Worm (Caenorhabditis elegans) whole organism, L1 larva: ENCODE results near the gene C03A3.9.

Experiments used
- C16A3.4 ChIP-seq: fragments of 150-350 bp; optimal IDR thresholded peaks from 2 replicates; lab custom pipeline; 2014; ENCODE audit warnings: missing biosample characterization, missing genetic modification characterization
- C34B4.2 ChIP-seq: sonication (generic microtip); optimal IDR thresholded peaks from 2 replicates; lab custom pipeline; 2017; ENCODE audit warnings: mild to moderate bottlenecking, missing genetic modification characterization, missing compliant biosample characterization
- aly-2 ChIP-seq: fragments of 150-350 bp; optimal IDR thresholded peaks from 2 replicates; lab custom pipeline; 2014; ENCODE audit warnings: missing biosample characterization, missing genetic modification characterization
- blmp-1 ChIP-seq: fragments of 150-350 bp; optimal IDR thresholded peaks from 2 replicates; lab custom pipeline; 2014; ENCODE audit warnings: missing biosample characterization, missing genetic modification characterization
- ceh-63 ChIP-seq: fragments of 200-800 bp; sonication (Bioruptor generic); optimal IDR thresholded peaks from 2 replicates; lab custom pipeline; 2018; ENCODE audit warnings: mild to moderate bottlenecking, missing genetic modification characterization, missing compliant biosample characterization
- ceh-8 ChIP-seq: fragments of 200-800 bp; sonication (Bioruptor generic); optimal IDR thresholded peaks from 2 replicates; lab custom pipeline; 2018; ENCODE audit warnings: mild to moderate bottlenecking, missing genetic modification characterization, moderate library complexity, missing compliant biosample characterization
- ceh-90 ChIP-seq: sonication (generic microtip); optimal IDR thresholded peaks from 2 replicates; lab custom pipeline; 2016; ENCODE audit warnings: missing genetic modification characterization, missing compliant biosample characterization
- dpl-1 ChIP-seq, 3 experiments: fragments of 150-350 bp in 2 of 3; sonication (generic microtip) in 1 of 3; optimal IDR thresholded peaks; 2 replicates each; lab custom pipeline; 2014 to 2017; ENCODE audit warnings: missing biosample characterization in 3 of 3, missing genetic modification characterization in 3 of 3, missing genetic modification reagents in 3 of 3
- dsc-1 ChIP-seq: sonication (generic microtip); optimal IDR thresholded peaks from 2 replicates; lab custom pipeline; 2016; ENCODE audit warnings: mild to moderate bottlenecking, missing genetic modification characterization, missing compliant biosample characterization
- efl-1 ChIP-seq, 4 experiments: fragments of 150-350 bp; optimal IDR thresholded peaks in 3 of 4; peaks in 1 of 4; 1 replicate in 1 of 4; 2 replicates in 3 of 4; lab custom pipeline; 2014; ENCODE audit warnings: missing biosample characterization in 2 of 4, missing genetic modification characterization in 2 of 4, missing genetic modification reagents in 2 of 4
- egl-27 ChIP-seq, 2 experiments: fragments of 150-350 bp in 1 of 2; sonication (generic microtip); optimal IDR thresholded peaks; 3 replicates each; lab custom pipeline; 2017 to 2018; ENCODE audit warnings: missing biosample characterization in 2 of 2, missing genetic modification characterization in 2 of 2, missing genetic modification reagents in 2 of 2
- elt-2 ChIP-seq: sonication (generic microtip); optimal IDR thresholded peaks from 2 replicates; lab custom pipeline; 2016; ENCODE audit warnings: missing genetic modification characterization, mild to moderate bottlenecking, inconsistent platforms, missing compliant biosample characterization, missing genetic modification reagents
- elt-3 ChIP-seq, 6 experiments: fragments of 150-350 bp in 1 of 6; sonication (generic microtip); optimal IDR thresholded peaks; 2 replicates each; lab custom pipeline; 2017 to 2018; ENCODE audit warnings: missing biosample characterization in 6 of 6, missing genetic modification characterization in 6 of 6, inconsistent platforms in 1 of 6
- ets-5 ChIP-seq: fragments of 200-800 bp; sonication (Bioruptor generic); IDR thresholded peaks from 2 replicates; pipeline ENCODE4 v1.3.6; 2022; ENCODE audit warnings: missing genetic modification characterization, missing compliant biosample characterization
- fkh-8 ChIP-seq: sonication (generic microtip); optimal IDR thresholded peaks from 2 replicates; lab custom pipeline; 2016; ENCODE audit warnings: mild to moderate bottlenecking, missing genetic modification characterization, missing compliant biosample characterization
- grh-1 ChIP-seq: fragments of 200-800 bp; sonication (Bioruptor generic); IDR thresholded peaks from 2 replicates; pipeline ENCODE4 v1.3.6; 2022; ENCODE audit warnings: missing genetic modification reagents, missing genetic modification characterization, missing compliant biosample characterization
- lin-14 ChIP-seq: fragments of 200-800 bp; sonication (Bioruptor generic); optimal IDR thresholded peaks from 2 replicates; lab custom pipeline; 2018; ENCODE audit warnings: mild to moderate bottlenecking, missing genetic modification characterization, moderate library complexity, missing compliant biosample characterization
- lin-15B ChIP-seq: fragments of 150-350 bp; sonication (generic microtip); optimal IDR thresholded peaks from 3 replicates; lab custom pipeline; 2014; ENCODE audit warnings: missing biosample characterization, missing genetic modification characterization
- lin-35 ChIP-seq, 2 experiments: fragments of 150-350 bp; optimal IDR thresholded peaks; 2 replicates each; lab custom pipeline; 2014; ENCODE audit warnings: missing biosample characterization in 2 of 2, missing genetic modification characterization in 2 of 2, missing genetic modification reagents in 2 of 2
- lin-39 ChIP-seq: fragments of 150-350 bp; optimal IDR thresholded peaks from 2 replicates; lab custom pipeline; 2014; ENCODE audit warnings: missing biosample characterization, missing genetic modification reagents, missing genetic modification characterization
- mdl-1 ChIP-seq, 2 experiments: fragments of 150-350 bp; optimal IDR thresholded peaks; 2 replicates each; lab custom pipeline; 2014 to 2017; ENCODE audit warnings: missing biosample characterization in 2 of 2, missing genetic modification characterization in 2 of 2, inconsistent platforms in 1 of 2
- mef-2 ChIP-seq: fragments of 150-350 bp; optimal IDR thresholded peaks from 2 replicates; lab custom pipeline; 2014; ENCODE audit warnings: missing biosample characterization, missing genetic modification characterization
- mep-1 ChIP-seq: fragments of 150-350 bp; optimal IDR thresholded peaks from 2 replicates; lab custom pipeline; 2014; ENCODE audit warnings: missing biosample characterization, missing genetic modification characterization
- nhr-20 ChIP-seq: sonication (generic microtip); optimal IDR thresholded peaks from 2 replicates; lab custom pipeline; 2016; ENCODE audit warnings: mild to moderate bottlenecking, missing genetic modification characterization, missing compliant biosample characterization
- nhr-28 ChIP-seq: fragments of 150-350 bp; optimal IDR thresholded peaks from 2 replicates; lab custom pipeline; 2014; ENCODE audit warnings: missing biosample characterization, missing genetic modification characterization
- nhr-47 ChIP-seq: sonication (generic microtip); optimal IDR thresholded peaks from 2 replicates; lab custom pipeline; 2016; ENCODE audit warnings: mild to moderate bottlenecking, missing genetic modification characterization, moderate library complexity, missing compliant biosample characterization
- nhr-84 ChIP-seq: sonication (generic microtip); optimal IDR thresholded peaks from 2 replicates; lab custom pipeline; 2017; ENCODE audit warnings: missing biosample characterization, missing genetic modification characterization
- nhr-85 ChIP-seq: sonication (generic microtip); peaks from one replicate; lab custom pipeline; 2016; ENCODE audit warnings: missing genetic modification characterization, inconsistent platforms, missing compliant biosample characterization
- snu-23 ChIP-seq: sonication (generic microtip); optimal IDR thresholded peaks from 2 replicates; lab custom pipeline; 2016; ENCODE audit warnings: missing genetic modification characterization, missing compliant biosample characterization
- sox-4 ChIP-seq: sonication (generic microtip); optimal IDR thresholded peaks from 2 replicates; lab custom pipeline; 2016; ENCODE audit warnings: missing genetic modification characterization, missing compliant biosample characterization
- unc-62 ChIP-seq: fragments of 150-350 bp; optimal IDR thresholded peaks from 2 replicates; lab custom pipeline; 2014; ENCODE audit warnings: missing biosample characterization, missing genetic modification reagents, missing genetic modification characterization
- unc-86 ChIP-seq: sonication (generic microtip); optimal IDR thresholded peaks from 2 replicates; lab custom pipeline; 2016; ENCODE audit warnings: missing genetic modification characterization, missing compliant biosample characterization
- unc-98 ChIP-seq: fragments of 200-800 bp; sonication (Bioruptor generic); IDR thresholded peaks from 2 replicates; pipeline ENCODE4 v1.3.6; 2022; ENCODE audit warnings: missing genetic modification characterization, missing compliant biosample characterization
- xbp-1 ChIP-seq: sonication (generic microtip); optimal IDR thresholded peaks from 2 replicates; lab custom pipeline; 2016; ENCODE audit warnings: missing genetic modification characterization, missing compliant biosample characterization
- zip-4 ChIP-seq: fragments of 200-800 bp; sonication (Bioruptor generic); optimal IDR thresholded peaks from 2 replicates; lab custom pipeline; 2018; ENCODE audit warnings: mild to moderate bottlenecking, missing genetic modification characterization, moderate library complexity, missing compliant biosample characterization
- ztf-11 ChIP-seq, 2 experiments: sonication (generic microtip); optimal IDR thresholded peaks; 2 replicates each; lab custom pipeline; 2016 to 2017; ENCODE audit warnings: missing genetic modification characterization in 2 of 2, missing biosample characterization in 1 of 2, missing compliant biosample characterization in 1 of 2
- ztf-4 ChIP-seq: fragments of 150-350 bp; optimal IDR thresholded peaks from 2 replicates; lab custom pipeline; 2014; ENCODE audit warnings: missing biosample characterization, missing genetic modification characterization

The C03A3.9 gene

ce11 chrX:11264715-11265114, 2.1 kb upstream of the C03A3.9 start (continued):
- no peak for TF ChIP-seq snu-23
- no peak for TF ChIP-seq C34B4.2
- TF ChIP-seq dpl-1 (GFP tag; optimal IDR thresholded peaks at IDR 0.05; lab: Kevin White, UChicago): no peak
- no peak for TF ChIP-seq unc-86
- TF ChIP-seq fkh-8 (tag; lab: Kevin White, UChicago): no peak
- TF ChIP-seq ceh-8 (GFP tag; lab: Kevin White, UChicago): no peak
- no peak for TF ChIP-seq ets-5 (GFP tag; lab: Robert Waterston, UW)
- peak; percentile 71 for TF ChIP-seq elt-2 (tag; lab: Kevin White, UChicago)
- no peak for TF ChIP-seq C16A3.4 (tag; lab: Kevin White, UChicago)
- TF ChIP-seq lin-35 (GFP tag; optimal IDR thresholded peaks at IDR 0.05; lab: Kevin White, UChicago): peak in 1 of 2 experiments; percentile 32

- no peak for TF ChIP-seq nhr-28 (tag; lab: Kevin White, UChicago)
- no peak for TF ChIP-seq C16A3.4 (tag; lab: Kevin White, UChicago)
- TF ChIP-seq nhr-47 (tag; lab: Kevin White, UChicago): no peak
- TF ChIP-seq ceh-90 (tag; lab: Kevin White, UChicago): no peak
- TF ChIP-seq zip-4 (GFP tag; lab: Kevin White, UChicago): no peak
- TF ChIP-seq sox-4 (tag; lab: Kevin White, UChicago): no peak
- TF ChIP-seq lin-14 (GFP tag; lab: Kevin White, UChicago): no peak
- no peak for TF ChIP-seq ztf-4 (tag; lab: Kevin White, UChicago)
- no peak for TF ChIP-seq ztf-11 (tag; optimal IDR thresholded peaks at IDR 0.05; lab: Kevin White, UChicago)
- no peak for TF ChIP-seq elt-2 (tag; lab: Kevin White, UChicago)
- no peak for TF ChIP-seq efl-1 (optimal IDR thresholded peaks at IDR 0.05; lab: Kevin White, UChicago)
- TF ChIP-seq efl-1 (GFP tag; optimal IDR thresholded peaks at IDR 0.05 in 1 of 2; lab: Kevin White, UChicago): no peak
- no peak for TF ChIP-seq unc-98 (GFP tag; lab: Robert Waterston, UW)
- no peak for TF ChIP-seq grh-1
- no peak for TF ChIP-seq xbp-1
- no peak for TF ChIP-seq blmp-1
- TF ChIP-seq lin-15B: no peak
- no peak for TF ChIP-seq dpl-1 (GFP tag; optimal IDR thresholded peaks at IDR 0.05; lab: Kevin White, UChicago)
Observed at ce11 chrX:11268970-11269369, 2.2 kb downstream of the C03A3.9 start, which contains the start of gene C03A3.3. C03A3.3 (minus strand) TSS chrX:11269070.

ce11 chrX:11270882-11271281, 4.1 kb downstream of the C03A3.9 start, which contains the start of gene ifa-1:
ifa-1 (plus strand) TSS chrX:11271182.
- TF ChIP-seq ceh-63 (GFP tag; lab: Kevin White, UChicago) (no peak), C16A3.4 (tag; lab: Kevin White, UChicago) (no peak), elt-2 (tag; lab: Kevin White, UChicago) (no peak), elt-3 (tag; optimal IDR thresholded peaks at IDR 0.05; lab: Kevin White, UChicago) (no peak), fkh-8 (tag; lab: Kevin White, UChicago) (no peak), nhr-20 (tag; lab: Kevin White, UChicago) (no peak), C34B4.2 (no peak), lin-15B (no peak), ztf-4 (tag; lab: Kevin White, UChicago) (no peak), lin-39 (tag; lab: Kevin White, UChicago) (no peak), mdl-1 (tag; optimal IDR thresholded peaks at IDR 0.05; lab: Kevin White, UChicago) (no peak), nhr-84 (no peak), unc-62 (GFP tag; lab: Kevin White, UChicago) (no peak), egl-27 (tag; optimal IDR thresholded peaks at IDR 0.05; lab: Kevin White, UChicago) (no peak), mep-1 (tag; lab: Kevin White, UChicago) (no peak), ets-5 (GFP tag; lab: Robert Waterston, UW) (no peak), snu-23 (no peak)
- TF ChIP-seq, all 84 proteins: peak for 0

- TF ChIP-seq nhr-85 (tag; lab: Kevin White, UChicago): no peak
- TF ChIP-seq mef-2 (tag; lab: Kevin White, UChicago): no peak
- TF ChIP-seq aly-2 (tag; lab: Kevin White, UChicago): no peak
- no peak for TF ChIP-seq sox-4 (tag; lab: Kevin White, UChicago)
- no peak for TF ChIP-seq dsc-1 (tag; lab: Kevin White, UChicago)
- TF ChIP-seq ceh-8 (GFP tag; lab: Kevin White, UChicago): peak; percentile 47
Observed at ce11 chrX:11279276-11279675, 12.5 kb downstream of the C03A3.9 start, which contains the start of gene F38B2.2. F38B2.2 (minus strand) TSS chrX:11279376.
